Fruit fly (Drosophila melanogaster) whole organism, embryonic: ENCODE results near the gene asun.

Experiments
- Asciz ChIP-seq: fragments of 200-800 bp; sonication (Bioruptor generic); optimal IDR thresholded peaks from 2 replicates; lab custom pipeline; 2017; ENCODE audit warnings: missing biosample characterization, mild to moderate bottlenecking, missing genetic modification characterization, missing genetic modification reagents
- Atf3 ChIP-seq: fragments of 200-800 bp; sonication (Bioruptor generic); optimal IDR thresholded peaks from 3 replicates; lab custom pipeline; 2016; ENCODE audit warnings: missing biosample characterization, missing genetic modification characterization
- BEAF-32 ChIP-seq: fragments of 200-800 bp; sonication (Bioruptor generic); optimal IDR thresholded peaks from 3 replicates; lab custom pipeline; 2017; ENCODE audit warnings: missing biosample characterization, missing genetic modification characterization, mild to moderate bottlenecking, moderate library complexity, missing genetic modification reagents
- BtbVII ChIP-seq: fragments of 200-800 bp; sonication (Bioruptor generic); optimal IDR thresholded peaks from 3 replicates; lab custom pipeline; 2017; ENCODE audit warnings: missing biosample characterization, mild to moderate bottlenecking, missing genetic modification characterization
- CG11085 ChIP-seq: fragments of 200-800 bp; sonication (Bioruptor generic); IDR thresholded peaks from 2 replicates; pipeline ENCODE4 v1.3.6; 2022; ENCODE audit warnings: missing biosample characterization, missing genetic modification characterization
- CG11456 ChIP-seq: fragments of 200-800 bp; sonication (Bioruptor generic); IDR thresholded peaks from 3 replicates; pipeline ENCODE4 v1.3.6; 2022; ENCODE audit warnings: missing biosample characterization, missing genetic modification characterization
- CG11560 ChIP-seq: fragments of 200-800 bp; sonication (Bioruptor generic); IDR thresholded peaks from 3 replicates; pipeline ENCODE4 v1.3.6; 2022; ENCODE audit warnings: missing biosample characterization, missing genetic modification characterization
- CG11695 ChIP-seq: fragments of 200-800 bp; sonication (Bioruptor generic); IDR thresholded peaks from 3 replicates; pipeline ENCODE4 v1.3.6; 2022; ENCODE audit warnings: missing biosample characterization, missing genetic modification characterization
- CG12104 ChIP-seq: fragments of 200-800 bp; sonication (Bioruptor generic); optimal IDR thresholded peaks from 3 replicates; lab custom pipeline; 2016; ENCODE audit warnings: missing biosample characterization, missing genetic modification characterization
- CG13424 ChIP-seq: fragments of 200-800 bp; sonication (Bioruptor generic); optimal IDR thresholded peaks from 2 replicates; lab custom pipeline; 2019; ENCODE audit warnings: missing biosample characterization, mild to moderate bottlenecking, missing genetic modification characterization, moderate library complexity
- CG14667 ChIP-seq: fragments of 200-800 bp; sonication (Bioruptor generic); IDR thresholded peaks from 2 replicates; pipeline ENCODE4 v1.3.6; 2022; ENCODE audit warnings: missing biosample characterization, missing genetic modification characterization
- CG15011 ChIP-seq: fragments of 200-800 bp; sonication (Bioruptor generic); optimal IDR thresholded peaks from 3 replicates; lab custom pipeline; 2018; ENCODE audit warnings: missing biosample characterization, mild to moderate bottlenecking, missing genetic modification characterization
- CG15073 ChIP-seq: fragments of 200-800 bp; sonication (Bioruptor generic); optimal IDR thresholded peaks from 2 replicates; lab custom pipeline; 2016; ENCODE audit warnings: missing biosample characterization, missing genetic modification characterization
- CG17359 ChIP-seq: fragments of 200-800 bp; sonication (Bioruptor generic); optimal IDR thresholded peaks from 3 replicates; lab custom pipeline; 2018; ENCODE audit warnings: missing biosample characterization, mild to moderate bottlenecking, missing genetic modification characterization, moderate library complexity
- CG18619 ChIP-seq: fragments of 200-800 bp; sonication (Bioruptor generic); optimal IDR thresholded peaks from 3 replicates; lab custom pipeline; 2017; ENCODE audit warnings: missing biosample characterization, mild to moderate bottlenecking, missing genetic modification characterization
- CG4328 ChIP-seq: fragments of 200-800 bp; sonication (Bioruptor generic); optimal IDR thresholded peaks from 3 replicates; lab custom pipeline; 2017; ENCODE audit warnings: missing biosample characterization, missing genetic modification reagents, missing genetic modification characterization
- CG4424 ChIP-seq: fragments of 200-800 bp; sonication (Bioruptor generic); optimal IDR thresholded peaks from 3 replicates; lab custom pipeline; 2016; ENCODE audit warnings: missing biosample characterization, missing genetic modification characterization
- CG4707 ChIP-seq: fragments of 200-800 bp; sonication (Bioruptor generic); optimal IDR thresholded peaks from 2 replicates; lab custom pipeline; 2018; ENCODE audit warnings: missing biosample characterization, mild to moderate bottlenecking, missing genetic modification characterization, moderate library complexity
- CG7372 ChIP-seq: fragments of 200-800 bp; sonication (Bioruptor generic); IDR thresholded peaks from 2 replicates; pipeline ENCODE4 v1.3.6; 2022; ENCODE audit warnings: missing biosample characterization, missing genetic modification characterization
- CG7786 ChIP-seq: fragments of 200-800 bp; sonication (Bioruptor generic); optimal IDR thresholded peaks from 2 replicates; lab custom pipeline; 2016; ENCODE audit warnings: missing biosample characterization, missing genetic modification characterization
- Ets97D ChIP-seq: fragments of 200-800 bp; sonication (Bioruptor generic); optimal IDR thresholded peaks from 3 replicates; lab custom pipeline; 2016; ENCODE audit warnings: missing biosample characterization, missing genetic modification characterization
- Hey ChIP-seq: fragments of 200-800 bp; sonication (Bioruptor generic); optimal IDR thresholded peaks from 3 replicates; lab custom pipeline; 2018; ENCODE audit warnings: missing biosample characterization, mild to moderate bottlenecking, missing genetic modification characterization
- Hr39 ChIP-seq: fragments of >200 bp; optimal IDR thresholded peaks from 2 replicates; lab custom pipeline; 2017
- Hr78 ChIP-seq, 2 experiments: fragments of 200-800 bp in 1 of 2; fragments of >200 bp in 1 of 2; sonication (Bioruptor generic) in 1 of 2; optimal IDR thresholded peaks; 2 replicates each; lab custom pipeline; 2017 to 2019; ENCODE audit warnings: missing biosample characterization in 2 of 2, missing genetic modification characterization in 2 of 2, mild to moderate bottlenecking in 1 of 2, moderate library complexity in 1 of 2
- MBD-R2 ChIP-seq: fragments of 200-800 bp; sonication (Bioruptor generic); IDR thresholded peaks from 2 replicates; pipeline ENCODE4 v1.3.6; 2022; ENCODE audit warnings: missing biosample characterization, missing genetic modification characterization
- MTF-1 ChIP-seq: fragments of 200-800 bp; sonication (Bioruptor generic); optimal IDR thresholded peaks from 2 replicates; lab custom pipeline; 2018; ENCODE audit warnings: missing biosample characterization, mild to moderate bottlenecking, missing genetic modification characterization, borderline replicate concordance
- Pdp1 ChIP-seq, 2 experiments: fragments of 200-800 bp; sonication (Bioruptor generic); optimal IDR thresholded peaks; 3 replicates each; lab custom pipeline; 2016; ENCODE audit warnings: missing biosample characterization in 2 of 2, missing genetic modification characterization in 2 of 2, mild to moderate bottlenecking in 1 of 2, moderate library complexity in 1 of 2
- Rfx ChIP-seq: fragments of 200-800 bp; sonication (Bioruptor generic); IDR thresholded peaks from 2 replicates; pipeline ENCODE4 v1.3.6; 2022; ENCODE audit warnings: missing biosample characterization, missing genetic modification characterization
- Taf1 ChIP-seq: fragments of 200-800 bp; sonication (Bioruptor generic); IDR thresholded peaks from 2 replicates; pipeline ENCODE4 v1.3.6; 2022; ENCODE audit warnings: missing biosample characterization, missing genetic modification characterization
- ato ChIP-seq: fragments of 200-800 bp; sonication (Bioruptor generic); IDR thresholded peaks from 2 replicates; pipeline ENCODE4 v1.3.6; 2022; ENCODE audit warnings: missing biosample characterization, missing genetic modification characterization; ENCODE audit not compliant: partially characterized antibody
- cas ChIP-seq: fragments of 200-800 bp; sonication (Bioruptor generic); IDR thresholded peaks from 2 replicates; pipeline ENCODE4 v1.3.6; 2022; ENCODE audit warnings: missing biosample characterization, missing genetic modification characterization
- chinmo ChIP-seq: fragments of 200-800 bp; sonication (Bioruptor generic); IDR thresholded peaks from 4 replicates; pipeline ENCODE4 v1.3.6; 2022; ENCODE audit warnings: missing biosample characterization, missing genetic modification characterization; ENCODE audit not compliant: partially characterized antibody
- crp ChIP-seq, 2 experiments: fragments of 200-800 bp; sonication (Bioruptor generic); optimal IDR thresholded peaks; 2 replicates in 1 of 2; 3 replicates in 1 of 2; lab custom pipeline; 2017; ENCODE audit warnings: missing biosample characterization in 2 of 2, missing genetic modification characterization in 2 of 2, mild to moderate bottlenecking in 1 of 2, moderate library complexity in 1 of 2
- exex ChIP-seq: fragments of 200-800 bp; sonication (Bioruptor generic); optimal IDR thresholded peaks from 4 replicates; lab custom pipeline; 2018; ENCODE audit warnings: missing biosample characterization, mild to moderate bottlenecking, missing genetic modification characterization, moderate library complexity
- fd102C ChIP-seq: fragments of 200-800 bp; sonication (Bioruptor generic); optimal IDR thresholded peaks from 2 replicates; lab custom pipeline; 2018; ENCODE audit warnings: missing biosample characterization, mild to moderate bottlenecking, missing genetic modification characterization, moderate library complexity
- ftz-f1 ChIP-seq: fragments of 200-800 bp; sonication (Bioruptor generic); optimal IDR thresholded peaks from 2 replicates; lab custom pipeline; 2016; ENCODE audit warnings: missing biosample characterization, missing genetic modification characterization
- gcm ChIP-seq: fragments of 200-800 bp; sonication (Bioruptor generic); optimal IDR thresholded peaks from 2 replicates; lab custom pipeline; 2019; ENCODE audit warnings: missing biosample characterization, mild to moderate bottlenecking, missing genetic modification characterization, moderate library complexity
- ham ChIP-seq: fragments of 200-800 bp; sonication (Bioruptor generic); IDR thresholded peaks from 2 replicates; pipeline ENCODE4 v1.3.6; 2022; ENCODE audit warnings: missing biosample characterization, missing genetic modification characterization
- hkb ChIP-seq, 2 experiments: fragments of 200-800 bp in 1 of 2; fragments of >200 bp in 1 of 2; sonication (Bioruptor generic) in 1 of 2; IDR thresholded peaks in 1 of 2; optimal IDR thresholded peaks in 1 of 2; 2 replicates each; pipeline versions ENCODE4 v1.3.6 to Lab custom; 2017 to 2022; ENCODE audit warnings: missing biosample characterization in 1 of 2, missing genetic modification characterization in 1 of 2
- insv ChIP-seq, 2 experiments: fragments of 200-800 bp; sonication (Bioruptor generic); optimal IDR thresholded peaks; 3 replicates each; lab custom pipeline; 2016 to 2018; ENCODE audit warnings: missing biosample characterization in 2 of 2, missing genetic modification characterization in 2 of 2
- jumu ChIP-seq: fragments of 200-800 bp; sonication (Bioruptor generic); optimal IDR thresholded peaks from 3 replicates; lab custom pipeline; 2016; ENCODE audit warnings: missing biosample characterization, missing genetic modification characterization
- pfk ChIP-seq: fragments of 200-800 bp; sonication (Bioruptor generic); optimal IDR thresholded peaks from 2 replicates; lab custom pipeline; 2018; ENCODE audit warnings: missing biosample characterization, mild to moderate bottlenecking, missing genetic modification characterization, moderate library complexity
- ranshi ChIP-seq: fragments of 200-800 bp; sonication (Bioruptor generic); IDR thresholded peaks from 2 replicates; pipeline ENCODE4 v1.3.6; 2022; ENCODE audit warnings: missing biosample characterization, missing genetic modification characterization
- row ChIP-seq: fragments of 200-800 bp; sonication (Bioruptor generic); IDR thresholded peaks from 3 replicates; pipeline ENCODE4 v1.3.6; 2022; ENCODE audit warnings: missing biosample characterization, missing genetic modification characterization
- schlank ChIP-seq: fragments of 200-800 bp; sonication (Bioruptor generic); optimal IDR thresholded peaks from 2 replicates; lab custom pipeline; 2018; ENCODE audit warnings: missing biosample characterization, mild to moderate bottlenecking, missing genetic modification characterization
- so ChIP-seq: fragments of 200-800 bp; sonication (Bioruptor generic); IDR thresholded peaks from 3 replicates; pipeline ENCODE4 v1.3.6; 2022; ENCODE audit warnings: missing biosample characterization, missing genetic modification characterization
- vnd ChIP-seq: fragments of 200-800 bp; sonication (Bioruptor generic); IDR thresholded peaks from 3 replicates; pipeline ENCODE4 v1.3.6; 2022; ENCODE audit warnings: missing biosample characterization, missing genetic modification characterization; ENCODE audit not compliant: partially characterized antibody

The asun gene

dm6 chr3R:16280003-16280998 is 16.2 kb downstream of the asun start (continued):
- peak; percentile 95 for TF ChIP-seq Ets97D (GFP tag; lab: Kevin White, UChicago)
- TF ChIP-seq pfk (GFP tag; lab: Kevin White, UChicago), result peak; percentile 36
- no peak for TF ChIP-seq ato
- TF ChIP-seq CG11695 (GFP tag; lab: Robert Waterston, UW), result peak; percentile 100
- peak; percentile 100 for TF ChIP-seq CG13424 (tag; lab: Kevin White, UChicago)
- peak; percentile 99 for TF ChIP-seq Rfx (GFP tag; lab: Robert Waterston, UW)
- TF ChIP-seq Hr78 (GFP tag; optimal IDR thresholded peaks at IDR 0.05; lab: Kevin White, UChicago), result peak in 1 of 2 experiments; percentile 98
- TF ChIP-seq CG4328 (GFP tag; lab: Kevin White, UChicago), result peak; percentile 98
- TF ChIP-seq CG11085, result peak; percentile 97
- peak; percentile 100 for TF ChIP-seq gcm
- peak; percentile 99 for TF ChIP-seq CG7786 (GFP tag; lab: Kevin White, UChicago)
- peak; percentile 94 for TF ChIP-seq Hey (tag; lab: Kevin White, UChicago)
- TF ChIP-seq ham (GFP tag; lab: Robert Waterston, UW), result peak; percentile 98
- no peak for TF ChIP-seq vnd (GFP tag; lab: Robert Waterston, UW)
- TF ChIP-seq MTF-1 (GFP tag; lab: Kevin White, UChicago), result peak; percentile 98
- TF ChIP-seq cas, result peak; percentile 99
- TF ChIP-seq CG18619 (GFP tag; lab: Kevin White, UChicago), result peak; percentile 99
- TF ChIP-seq chinmo (GFP tag; lab: Robert Waterston, UW), result peak; percentile 98
- TF ChIP-seq CG12104 (GFP tag; lab: Kevin White, UChicago), result peak; percentile 99
- TF ChIP-seq Taf1 (GFP tag; lab: Robert Waterston, UW), result peak; percentile 98
- TF ChIP-seq ftz-f1 (GFP tag; lab: Kevin White, UChicago), result peak; percentile 90
- peak; percentile 99 for TF ChIP-seq ranshi (GFP tag; lab: Robert Waterston, UW)
- TF ChIP-seq schlank (tag; lab: Kevin White, UChicago), result peak; percentile 98
- TF ChIP-seq Asciz (GFP tag; lab: Kevin White, UChicago), result peak; percentile 99
- peak; percentile 91 for TF ChIP-seq CG15073 (GFP tag; lab: Kevin White, UChicago)
- TF ChIP-seq CG14667, result peak; percentile 99
- peak; percentile 100 for TF ChIP-seq row (GFP tag; lab: Robert Waterston, UW)
- peak; percentile 99 for TF ChIP-seq CG11456 (GFP tag; lab: Robert Waterston, UW)
- peak; percentile 59 to 83 for TF ChIP-seq insv (GFP tag; optimal IDR thresholded peaks at IDR 0.05; lab: Kevin White, UChicago)
- peak; percentile 99 for TF ChIP-seq fd102C
- peak; percentile 99 for TF ChIP-seq MBD-R2 (GFP tag; lab: Robert Waterston, UW)
- peak; percentile 40 for TF ChIP-seq BEAF-32 (GFP tag; lab: Kevin White, UChicago)
- peak; percentile 99 for TF ChIP-seq Pdp1 (GFP tag; optimal IDR thresholded peaks at IDR 0.05; lab: Kevin White, UChicago)
- peak; percentile 99 for TF ChIP-seq jumu
- TF ChIP-seq CG11560 (tag; lab: Robert Waterston, UW), result peak; percentile 89; the same call in 2 of the 3 replicates
- TF ChIP-seq CG4424 (GFP tag; lab: Kevin White, UChicago), result peak; percentile 99
- peak; percentile 99 for TF ChIP-seq CG15011 (GFP tag; lab: Kevin White, UChicago)
- TF ChIP-seq Hr39 (lab: Kevin White, UChicago), result no peak
- TF ChIP-seq CG7372 (GFP tag; lab: Robert Waterston, UW), result peak; percentile 99
- peak; percentile 99 for TF ChIP-seq so (GFP tag; lab: Robert Waterston, UW)
- TF ChIP-seq BtbVII (GFP tag; lab: Kevin White, UChicago), result peak; percentile 99
- TF ChIP-seq Atf3 (GFP tag; lab: Kevin White, UChicago), result peak; percentile 99
- TF ChIP-seq CG4707 (GFP tag; lab: Kevin White, UChicago), result peak; percentile 97
- TF ChIP-seq crp (GFP tag; optimal IDR thresholded peaks at IDR 0.05; lab: Kevin White, UChicago), result peak; percentile 72 to 77
- no peak for TF ChIP-seq hkb (optimal IDR thresholded peaks at IDR 0.05; lab: Kevin White, UChicago)
- TF ChIP-seq hkb (GFP tag; IDR thresholded peaks at IDR 0.05; lab: Robert Waterston, UW), result peak; percentile 100
- peak; percentile 96 for TF ChIP-seq exex
- TF ChIP-seq CG17359 (tag; lab: Kevin White, UChicago), result peak; percentile 100
